Worm (Caenorhabditis elegans): ENCODE measurements around the gene Y75B7B.1.

DNA sequence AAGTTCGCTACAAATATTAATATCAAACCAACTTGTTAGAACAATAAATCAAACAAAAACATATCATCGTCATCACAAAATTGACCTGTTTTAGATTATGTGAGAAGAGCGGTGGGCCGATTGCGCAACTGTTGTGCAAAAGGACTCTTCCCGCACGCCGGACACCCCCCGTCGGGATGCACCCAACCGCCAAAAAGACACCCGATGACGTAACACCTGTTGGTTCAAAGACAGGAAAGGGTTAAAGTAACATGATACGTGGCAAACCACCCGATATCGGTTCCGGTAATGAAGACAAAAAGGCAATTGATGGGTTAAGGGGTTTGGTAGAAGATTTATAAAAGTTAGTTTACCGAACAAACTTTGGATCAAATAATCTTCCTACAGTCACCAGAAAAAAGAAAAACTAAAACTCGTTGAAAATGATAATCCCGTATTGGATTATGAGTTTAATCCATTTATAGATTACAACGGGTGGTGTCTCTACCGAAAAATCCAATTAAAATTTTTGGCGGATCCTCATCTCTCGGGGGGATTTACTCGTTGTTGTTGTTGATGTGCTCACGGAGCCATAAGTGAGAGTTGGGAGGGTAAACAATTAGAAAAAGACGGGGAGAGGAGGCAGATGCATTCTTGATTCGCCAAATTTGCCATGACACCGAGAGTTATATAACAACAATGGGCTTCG lies 26.5 kb upstream of the Y75B7B.1 start:
- TF ChIP-seq nhr-11 (tag; optimal IDR thresholded peaks at IDR 0.05), result no peak
- TF ChIP-seq tbx-2 (tag; optimal IDR thresholded peaks at IDR 0.05), result no peak
- no peak for TF ChIP-seq dve-1 (tag; optimal IDR thresholded peaks at IDR 0.05)
- TF ChIP-seq pha-2 (tag; optimal IDR thresholded peaks at IDR 0.05), result no peak
- TF ChIP-seq ama-1 (optimal IDR thresholded peaks at IDR 0.05), result no peak

Data from whole organism, late embryonic.